Fruit fly (Drosophila melanogaster) whole organism, embryonic: ENCODE measurements around the gene cac.

Source experiments
- Awh ChIP-seq: fragments of 200-800 bp; sonication (Bioruptor generic); IDR thresholded peaks from 2 replicates; pipeline ENCODE4, ENCODE4 v1.3.6; 2022; ENCODE audit warnings: missing biosample characterization, missing genetic modification characterization
- B-H1 ChIP-seq: fragments of 200-800 bp; sonication (Bioruptor generic); IDR thresholded peaks from 3 replicates; pipeline ENCODE4 v1.3.6; 2022; ENCODE audit warnings: missing biosample characterization, missing genetic modification characterization
- BtbVII ChIP-seq: fragments of 200-800 bp; sonication (Bioruptor generic); optimal IDR thresholded peaks from 3 replicates; lab custom pipeline; 2017; ENCODE audit warnings: missing biosample characterization, mild to moderate bottlenecking, missing genetic modification characterization
- CG11456 ChIP-seq: fragments of 200-800 bp; sonication (Bioruptor generic); IDR thresholded peaks from 3 replicates; pipeline ENCODE4 v1.3.6; 2022; ENCODE audit warnings: missing biosample characterization, missing genetic modification characterization
- CG11504 ChIP-seq: fragments of 200-800 bp; sonication (Bioruptor generic); optimal IDR thresholded peaks from 3 replicates; lab custom pipeline; 2019; ENCODE audit warnings: missing biosample characterization, mild to moderate bottlenecking, missing genetic modification characterization, moderate library complexity
- CG12299 ChIP-seq: fragments of 200-800 bp; sonication (Bioruptor generic); optimal IDR thresholded peaks from 2 replicates; lab custom pipeline; 2018; ENCODE audit warnings: missing biosample characterization, mild to moderate bottlenecking, missing genetic modification characterization
- CG14860 ChIP-seq: fragments of 200-800 bp; sonication (Bioruptor generic); IDR thresholded peaks from 3 replicates; pipeline ENCODE4 v1.3.6; 2022; ENCODE audit warnings: missing biosample characterization, missing genetic modification characterization; ENCODE audit not compliant: partially characterized antibody
- CG1529 ChIP-seq: fragments of 200-800 bp; sonication (Bioruptor generic); optimal IDR thresholded peaks from 3 replicates; lab custom pipeline; 2018; ENCODE audit warnings: missing biosample characterization, missing genetic modification characterization
- CG17802 ChIP-seq: fragments of 200-800 bp; sonication (Bioruptor generic); optimal IDR thresholded peaks from 2 replicates; lab custom pipeline; 2018; ENCODE audit warnings: missing biosample characterization, mild to moderate bottlenecking, missing genetic modification characterization, moderate library complexity
- CG33557 ChIP-seq: fragments of 200-800 bp; sonication (Bioruptor generic); optimal IDR thresholded peaks from 2 replicates; lab custom pipeline; 2019; ENCODE audit warnings: missing biosample characterization, mild to moderate bottlenecking, missing genetic modification characterization, moderate library complexity
- CG4360 ChIP-seq: fragments of 200-800 bp; sonication (Bioruptor generic); IDR thresholded peaks from 2 replicates; pipeline ENCODE4 v1.3.6; 2022; ENCODE audit warnings: missing biosample characterization, missing genetic modification characterization
- CG4707 ChIP-seq: fragments of 200-800 bp; sonication (Bioruptor generic); optimal IDR thresholded peaks from 2 replicates; lab custom pipeline; 2018; ENCODE audit warnings: missing biosample characterization, mild to moderate bottlenecking, missing genetic modification characterization, moderate library complexity
- CG8089 ChIP-seq: fragments of 200-800 bp; sonication (Bioruptor generic); optimal IDR thresholded peaks from 3 replicates; lab custom pipeline; 2016; ENCODE audit warnings: missing biosample characterization, missing genetic modification characterization
- CG9797 ChIP-seq: fragments of 200-800 bp; sonication (Bioruptor generic); optimal IDR thresholded peaks from 3 replicates; lab custom pipeline; 2018; ENCODE audit warnings: missing biosample characterization, mild to moderate bottlenecking, missing genetic modification characterization
- CG9876 ChIP-seq: fragments of 200-800 bp; sonication (Bioruptor generic); optimal IDR thresholded peaks from 2 replicates; lab custom pipeline; 2016; ENCODE audit warnings: missing biosample characterization, missing genetic modification characterization
- D ChIP-seq, 2 experiments: fragments of 200-800 bp in 1 of 2; fragments of >200 bp in 1 of 2; sonication (Bioruptor generic) in 1 of 2; optimal IDR thresholded peaks; 2 replicates in 1 of 2; 3 replicates in 1 of 2; lab custom pipeline; 2017; ENCODE audit warnings: mild to moderate bottlenecking in 1 of 2, missing biosample characterization in 1 of 2, missing genetic modification characterization in 1 of 2, missing genetic modification reagents in 1 of 2
- D19B ChIP-seq: fragments of 200-800 bp; sonication (Bioruptor generic); optimal IDR thresholded peaks from 2 replicates; lab custom pipeline; 2017; ENCODE audit warnings: missing biosample characterization, mild to moderate bottlenecking, missing genetic modification characterization
- Doc2 ChIP-seq: fragments of 200-800 bp; sonication (Bioruptor generic); IDR thresholded peaks from 2 replicates; pipeline ENCODE4 v1.3.6; 2022; ENCODE audit warnings: missing biosample characterization, missing genetic modification characterization
- Dp ChIP-seq: fragments of 200-800 bp; sonication (Bioruptor generic); optimal IDR thresholded peaks from 2 replicates; lab custom pipeline; 2018; ENCODE audit warnings: missing biosample characterization, mild to moderate bottlenecking, missing genetic modification characterization, moderate library complexity
- Dref ChIP-seq: fragments of 200-800 bp; sonication (Bioruptor generic); IDR thresholded peaks from 2 replicates; pipeline ENCODE4 v1.3.6; 2022; ENCODE audit warnings: missing biosample characterization, missing genetic modification characterization
- E2f1 ChIP-seq: fragments of 200-800 bp; sonication (Bioruptor generic); IDR thresholded peaks from 2 replicates; pipeline ENCODE4 v1.3.6; 2022; ENCODE audit warnings: missing biosample characterization, missing genetic modification characterization
- H2.0 ChIP-seq: fragments of 200-800 bp; sonication (Bioruptor generic); IDR thresholded peaks from 2 replicates; pipeline ENCODE4 v1.3.6; 2022; ENCODE audit warnings: missing biosample characterization, missing genetic modification characterization
- Med ChIP-seq: fragments of 200-800 bp; sonication (Bioruptor generic); peaks from one replicate; lab custom pipeline; 2016; ENCODE audit warnings: missing biosample characterization, missing genetic modification characterization, mild to moderate bottlenecking, inconsistent platforms, moderate library complexity
- Mes4 ChIP-seq: fragments of 200-800 bp; sonication (Bioruptor generic); optimal IDR thresholded peaks from 2 replicates; lab custom pipeline; 2016; ENCODE audit warnings: missing biosample characterization, missing genetic modification characterization
- Sry-β ChIP-seq: fragments of 200-800 bp; sonication (Bioruptor generic); optimal IDR thresholded peaks from 2 replicates; lab custom pipeline; 2018; ENCODE audit warnings: missing biosample characterization, mild to moderate bottlenecking, missing genetic modification characterization, moderate library complexity
- Ssrp ChIP-seq: fragments of 200-800 bp; sonication (Bioruptor generic); optimal IDR thresholded peaks from 2 replicates; lab custom pipeline; 2018; ENCODE audit warnings: missing biosample characterization, mild to moderate bottlenecking, missing genetic modification characterization, moderate library complexity
- az2 ChIP-seq: fragments of 200-800 bp; sonication (Bioruptor generic); optimal IDR thresholded peaks from 3 replicates; lab custom pipeline; 2016; ENCODE audit warnings: missing biosample characterization, missing genetic modification characterization
- bab2 ChIP-seq: fragments of 200-800 bp; sonication (Bioruptor generic); optimal IDR thresholded peaks from 2 replicates; lab custom pipeline; 2016; ENCODE audit warnings: missing biosample characterization, missing genetic modification characterization
- br ChIP-seq: fragments of >200 bp; optimal IDR thresholded peaks from 2 replicates; lab custom pipeline; 2017
- dimm ChIP-seq: fragments of 200-800 bp; sonication (Bioruptor generic); IDR thresholded peaks from 2 replicates; pipeline ENCODE4 v1.3.6; 2022; ENCODE audit warnings: missing biosample characterization, missing genetic modification characterization
- en ChIP-seq: fragments of 200-800 bp; sonication (Bioruptor generic); optimal IDR thresholded peaks from 2 replicates; lab custom pipeline; 2016; ENCODE audit warnings: missing biosample characterization, missing genetic modification characterization
- exex ChIP-seq: fragments of 200-800 bp; sonication (Bioruptor generic); optimal IDR thresholded peaks from 4 replicates; lab custom pipeline; 2018; ENCODE audit warnings: missing biosample characterization, mild to moderate bottlenecking, missing genetic modification characterization, moderate library complexity
- fd102C ChIP-seq: fragments of 200-800 bp; sonication (Bioruptor generic); optimal IDR thresholded peaks from 2 replicates; lab custom pipeline; 2018; ENCODE audit warnings: missing biosample characterization, mild to moderate bottlenecking, missing genetic modification characterization, moderate library complexity
- fru ChIP-seq: fragments of >200 bp; optimal IDR thresholded peaks from 2 replicates; lab custom pipeline; 2017
- fu2 ChIP-seq: fragments of 200-800 bp; sonication (Bioruptor generic); optimal IDR thresholded peaks from 2 replicates; lab custom pipeline; 2016; ENCODE audit warnings: missing biosample characterization, missing genetic modification characterization
- gcm ChIP-seq: fragments of 200-800 bp; sonication (Bioruptor generic); optimal IDR thresholded peaks from 2 replicates; lab custom pipeline; 2019; ENCODE audit warnings: missing biosample characterization, mild to moderate bottlenecking, missing genetic modification characterization, moderate library complexity
- hkb ChIP-seq, 2 experiments: fragments of 200-800 bp in 1 of 2; fragments of >200 bp in 1 of 2; sonication (Bioruptor generic) in 1 of 2; IDR thresholded peaks in 1 of 2; optimal IDR thresholded peaks in 1 of 2; 2 replicates each; pipeline versions ENCODE4 v1.3.6 to Lab custom; 2017 to 2022; ENCODE audit warnings: missing biosample characterization in 1 of 2, missing genetic modification characterization in 1 of 2
- jing ChIP-seq: fragments of 200-800 bp; sonication (Bioruptor generic); optimal IDR thresholded peaks from 2 replicates; lab custom pipeline; 2018; ENCODE audit warnings: missing biosample characterization, mild to moderate bottlenecking, missing genetic modification characterization
- lilli ChIP-seq: fragments of 200-800 bp; sonication (Bioruptor generic); optimal IDR thresholded peaks from 3 replicates; lab custom pipeline; 2016; ENCODE audit warnings: missing biosample characterization, missing genetic modification characterization
- maf-S ChIP-seq: fragments of 200-800 bp; sonication (Bioruptor generic); optimal IDR thresholded peaks from 2 replicates; lab custom pipeline; 2016; ENCODE audit warnings: missing biosample characterization, missing genetic modification characterization
- org-1 ChIP-seq: fragments of 200-800 bp; sonication (Bioruptor generic); optimal IDR thresholded peaks from 2 replicates; lab custom pipeline; 2017; ENCODE audit warnings: missing biosample characterization, missing genetic modification characterization
- pnt ChIP-seq: fragments of 200-800 bp; sonication (Bioruptor generic); optimal IDR thresholded peaks from 3 replicates; lab custom pipeline; 2016; ENCODE audit warnings: missing biosample characterization, missing genetic modification characterization
- pum ChIP-seq: fragments of 200-800 bp; sonication (Bioruptor generic); optimal IDR thresholded peaks from 2 replicates; lab custom pipeline; 2016; ENCODE audit warnings: missing biosample characterization, missing genetic modification characterization
- repo ChIP-seq: fragments of 200-800 bp; sonication (Bioruptor generic); optimal IDR thresholded peaks from 2 replicates; lab custom pipeline; 2016; ENCODE audit warnings: missing biosample characterization, missing genetic modification characterization
- run ChIP-seq: fragments of 200-800 bp; sonication (Bioruptor generic); optimal IDR thresholded peaks from 3 replicates; lab custom pipeline; 2018; ENCODE audit warnings: missing biosample characterization, mild to moderate bottlenecking, missing genetic modification characterization
- salm ChIP-seq: fragments of 200-800 bp; sonication (Bioruptor generic); optimal IDR thresholded peaks from 2 replicates; lab custom pipeline; 2018; ENCODE audit warnings: missing biosample characterization, mild to moderate bottlenecking, missing genetic modification characterization
- schlank ChIP-seq: fragments of 200-800 bp; sonication (Bioruptor generic); optimal IDR thresholded peaks from 2 replicates; lab custom pipeline; 2018; ENCODE audit warnings: missing biosample characterization, mild to moderate bottlenecking, missing genetic modification characterization
- sens ChIP-seq: fragments of 200-800 bp; sonication (Bioruptor generic); peaks from one replicate; lab custom pipeline; 2016; ENCODE audit warnings: missing biosample characterization, missing genetic modification characterization
- sim ChIP-seq: fragments of 200-800 bp; sonication (Bioruptor generic); IDR thresholded peaks from 2 replicates; pipeline ENCODE4 v1.3.6; 2022; ENCODE audit warnings: missing biosample characterization, missing genetic modification characterization
- tx ChIP-seq: fragments of 200-800 bp; sonication (Bioruptor generic); optimal IDR thresholded peaks from 2 replicates; lab custom pipeline; 2016; ENCODE audit warnings: missing biosample characterization, missing genetic modification characterization
- yki ChIP-seq: fragments of >200 bp; optimal IDR thresholded peaks from 3 replicates; lab custom pipeline; 2018
- zen2 ChIP-seq: fragments of 200-800 bp; sonication (Bioruptor generic); IDR thresholded peaks from 3 replicates; pipeline ENCODE4 v1.3.6; 2022; ENCODE audit warnings: missing biosample characterization, missing genetic modification characterization; ENCODE audit not compliant: partially characterized antibody

The cac gene

dm6 chrX:11886976-11887375 is 97.9 kb downstream of the cac start, which contains the start of the genes CG10353 and SelG (continued):
- TF ChIP-seq salm (no peak), fu2 (GFP tag; lab: Kevin White, UChicago) (no peak), H2.0 (peak; percentile 23; the same call in 1 of the 2 replicates), en (GFP tag; lab: Kevin White, UChicago) (no peak), schlank (tag; lab: Kevin White, UChicago) (no peak), CG4707 (GFP tag; lab: Kevin White, UChicago) (no peak), lilli (GFP tag; lab: Kevin White, UChicago) (peak; percentile 67), tx (no peak), Mes4 (peak; percentile 10), pum (peak; percentile 21), Ssrp (tag; lab: Kevin White, UChicago) (no peak), CG33557 (GFP tag; lab: Kevin White, UChicago) (no peak), pnt (no peak), run (tag; lab: Kevin White, UChicago) (no peak), zen2 (peak; percentile 90), Dref (GFP tag; lab: Robert Waterston, UW) (peak; percentile 77), E2f1 (GFP tag; lab: Robert Waterston, UW) (no peak), repo (GFP tag; lab: Kevin White, UChicago) (peak; percentile 38), CG17802 (tag; lab: Kevin White, UChicago) (no peak), yki (lab: Kevin White, UChicago) (no peak), sens (GFP tag; lab: Kevin White, UChicago) (peak; percentile 85), CG11456 (peak; percentile 54; the same call in 1 of the 3 replicates), maf-S (GFP tag; lab: Kevin White, UChicago) (peak; percentile 44), Awh (no peak), fru (no peak), org-1 (GFP tag; lab: Kevin White, UChicago) (no peak), Med (GFP tag; lab: Kevin White, UChicago) (peak; percentile 94), Doc2 (GFP tag; lab: Robert Waterston, UW) (no peak), dimm (GFP tag; lab: Robert Waterston, UW) (no peak), CG8089 (GFP tag; lab: Kevin White, UChicago) (no peak), D (optimal IDR thresholded peaks at IDR 0.05; lab: Kevin White, UChicago) (no peak), D (GFP tag; optimal IDR thresholded peaks at IDR 0.05; lab: Kevin White, UChicago) (no peak), br (lab: Kevin White, UChicago) (no peak), CG11504 (tag; lab: Kevin White, UChicago) (peak; percentile 48), BtbVII (GFP tag; lab: Kevin White, UChicago) (no peak), CG1529 (no peak), sim (GFP tag; lab: Robert Waterston, UW) (no peak), CG4360 (GFP tag; lab: Robert Waterston, UW) (no peak), hkb (optimal IDR thresholded peaks at IDR 0.05; lab: Kevin White, UChicago) (no peak), hkb (GFP tag; IDR thresholded peaks at IDR 0.05; lab: Robert Waterston, UW) (no peak), gcm (GFP tag; lab: Kevin White, UChicago) (no peak), Dp (GFP tag; lab: Kevin White, UChicago) (peak; percentile 46), fd102C (no peak), az2 (GFP tag; lab: Kevin White, UChicago) (no peak), D19B (GFP tag; lab: Kevin White, UChicago) (no peak), CG9876 (no peak), CG14860 (GFP tag; lab: Robert Waterston, UW) (peak; percentile 65), CG12299 (tag; lab: Kevin White, UChicago) (no peak), jing (GFP tag; lab: Kevin White, UChicago) (no peak), bab2 (peak; percentile 37), B-H1 (GFP tag; lab: Robert Waterston, UW) (no peak), Sry-β (GFP tag; lab: Kevin White, UChicago) (no peak), CG9797 (GFP tag; lab: Kevin White, UChicago) (peak; percentile 29), exex (peak; percentile 11)
